Worm (Caenorhabditis elegans) whole organism, L4/young adult: ENCODE data around the gene Y41C4A.11.
A peak's percentile ranks its signal among the peaks of the same experiment; 100 is the strongest.

Source experiments
- W03F9.2 ChIP-seq: fragments of 150-350 bp; optimal IDR thresholded peaks from 2 replicates; lab custom pipeline; 2014; ENCODE audit warnings: missing biosample characterization, missing genetic modification characterization
- dao-5 ChIP-seq: sonication (generic microtip); optimal IDR thresholded peaks from 2 replicates; lab custom pipeline; 2016; ENCODE audit warnings: missing genotype, missing genetic modification characterization, moderate library complexity, missing compliant biosample characterization
- him-1 ChIP-seq: sonication (generic microtip); optimal IDR thresholded peaks from 2 replicates; lab custom pipeline; 2016; ENCODE audit warnings: missing genotype, missing genetic modification reagents, missing genetic modification characterization, missing compliant biosample characterization

The Y41C4A.11 gene

ce11 chrIII:11719400-11719875 lies at the start of gene Y41C4A.11, which contains the start of gene elb-1:
Gene Y41C4A.11 (plus strand): TSS chrIII:11719860.
Gene elb-1 (minus strand): TSS chrIII:11719450.
- TF ChIP-seq him-1 (tag; lab: Kevin White, UChicago): no peak
- no peak for TF ChIP-seq W03F9.2 (tag; lab: Kevin White, UChicago)
- no peak for TF ChIP-seq dao-5

ce11 chrIII:11680514-11680913 lies 39.1 kb upstream of the Y41C4A.11 start:
- TF ChIP-seq him-1 (tag; lab: Kevin White, UChicago): no peak
- TF ChIP-seq W03F9.2 (tag; lab: Kevin White, UChicago): no peak
- TF ChIP-seq dao-5: no peak

- no peak for TF ChIP-seq W03F9.2 (tag; lab: Kevin White, UChicago)
- no peak for TF ChIP-seq him-1 (tag; lab: Kevin White, UChicago)
- TF ChIP-seq dao-5: no peak
Measured at ce11 chrIII:11681461-11682014, 38.1 kb upstream of the Y41C4A.11 start.

ce11 chrIII:11683038-11683437 lies 36.6 kb upstream of the Y41C4A.11 start:
- TF ChIP-seq W03F9.2 (tag; lab: Kevin White, UChicago): no peak
- no peak for TF ChIP-seq him-1 (tag; lab: Kevin White, UChicago)
- no peak for TF ChIP-seq dao-5

ce11 chrIII:11683790-11684189 lies 35.9 kb upstream of the Y41C4A.11 start:
- no peak for TF ChIP-seq dao-5
- no peak for TF ChIP-seq him-1 (tag; lab: Kevin White, UChicago)

ce11 chrIII:11684770-11685169 lies 34.9 kb upstream of the Y41C4A.11 start:
- TF ChIP-seq W03F9.2 (tag; lab: Kevin White, UChicago) (no peak), dao-5 (no peak), him-1 (tag; lab: Kevin White, UChicago) (no peak)

- TF ChIP-seq dao-5: no peak
- peak; percentile 48 for TF ChIP-seq W03F9.2 (tag; lab: Kevin White, UChicago)
Measured at ce11 chrIII:11689303-11689702, 30.4 kb upstream of the Y41C4A.11 start.

- no peak for TF ChIP-seq W03F9.2 (tag; lab: Kevin White, UChicago)
- no peak for TF ChIP-seq dao-5
- TF ChIP-seq him-1 (tag; lab: Kevin White, UChicago): no peak
Measured at ce11 chrIII:11689887-11690286, 29.8 kb upstream of the Y41C4A.11 start.

- TF ChIP-seq W03F9.2 (tag; lab: Kevin White, UChicago) (no peak), him-1 (tag; lab: Kevin White, UChicago) (no peak), dao-5 (no peak)
Measured at ce11 chrIII:11692380-11692779, 27.3 kb upstream of the Y41C4A.11 start.

ce11 chrIII:11694506-11694947 lies 25.1 kb upstream of the Y41C4A.11 start:
- TF ChIP-seq W03F9.2 (tag; lab: Kevin White, UChicago): no peak
- no peak for TF ChIP-seq dao-5
- no peak for TF ChIP-seq him-1 (tag; lab: Kevin White, UChicago)

ce11 chrIII:11694975-11695374 lies 24.7 kb upstream of the Y41C4A.11 start, which contains the start of gene Y41C4A.22:
Gene Y41C4A.22 (plus strand): TSS chrIII:11695275.
- no peak for TF ChIP-seq him-1 (tag; lab: Kevin White, UChicago)

- TF ChIP-seq him-1 (tag; lab: Kevin White, UChicago) (no peak), dao-5 (no peak), W03F9.2 (tag; lab: Kevin White, UChicago) (no peak)
Measured at ce11 chrIII:11696273-11696672, 23.4 kb upstream of the Y41C4A.11 start, which contains the start of gene Y41C4A.6. Gene Y41C4A.6 (plus strand): TSS chrIII:11696573.

ce11 chrIII:11698569-11698968 lies 21.1 kb upstream of the Y41C4A.11 start, which contains the start of gene Y41C4A.7:
Gene Y41C4A.7 (plus strand): TSS chrIII:11698869.
- TF ChIP-seq dao-5 (no peak), W03F9.2 (tag; lab: Kevin White, UChicago) (no peak), him-1 (tag; lab: Kevin White, UChicago) (no peak)

- no peak for TF ChIP-seq W03F9.2 (tag; lab: Kevin White, UChicago)
- TF ChIP-seq him-1 (tag; lab: Kevin White, UChicago): no peak
- no peak for TF ChIP-seq dao-5
Measured at ce11 chrIII:11699959-11700358, 19.7 kb upstream of the Y41C4A.11 start, which contains the start of gene pqn-84. Gene pqn-84 (plus strand): TSS chrIII:11700259.

- TF ChIP-seq W03F9.2 (tag; lab: Kevin White, UChicago) (no peak), him-1 (tag; lab: Kevin White, UChicago) (no peak), dao-5 (no peak)
Measured at ce11 chrIII:11701863-11702262, 17.8 kb upstream of the Y41C4A.11 start.
